Fruit fly (Drosophila melanogaster) whole organism, pupa: ENCODE results near the gene CG15143.

ENCODE experiments used
- CG13204 ChIP-seq: fragments of 200-800 bp; sonication (Bioruptor generic); optimal IDR thresholded peaks from 2 replicates; lab custom pipeline; 2018; ENCODE audit warnings: missing biosample characterization, mild to moderate bottlenecking, missing genetic modification characterization, moderate library complexity
- CG17806 ChIP-seq: fragments of 200-800 bp; sonication (Bioruptor generic); optimal IDR thresholded peaks from 2 replicates; lab custom pipeline; 2018; ENCODE audit warnings: missing biosample characterization, mild to moderate bottlenecking, missing genetic modification characterization, moderate library complexity
- CG32121 ChIP-seq: fragments of 200-800 bp; sonication (Bioruptor generic); IDR thresholded peaks from 2 replicates; pipeline ENCODE4 v1.3.6; 2022; ENCODE audit warnings: missing biosample characterization, missing genetic modification characterization

DNA sequence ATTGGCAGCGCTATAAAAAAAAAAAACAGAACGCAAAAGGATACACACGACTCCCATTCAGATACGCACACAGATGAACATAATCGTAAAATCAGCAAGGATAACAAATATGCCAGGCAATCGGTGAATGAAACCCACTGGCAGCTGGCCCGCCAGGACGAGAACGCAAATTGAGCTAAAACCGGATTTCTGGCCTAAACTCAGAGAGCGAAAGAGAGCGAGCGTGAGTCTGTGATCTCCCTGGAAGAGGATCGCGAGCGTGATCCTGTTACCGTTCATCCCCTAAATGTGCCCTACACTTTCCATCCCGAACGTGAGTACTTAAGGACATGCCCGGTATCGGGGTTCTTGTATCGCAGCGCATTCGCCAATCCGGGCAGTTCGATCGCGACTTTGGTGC is 41.4 kb upstream of the CG15143 start:
- no peak for TF ChIP-seq CG13204
- no peak for TF ChIP-seq CG32121
- TF ChIP-seq CG17806 (tag; lab: Kevin White, UChicago), result no peak
